Worm (Caenorhabditis elegans) whole organism, L3 larva: ENCODE results near the gene C13A10.1.

Experiments
- aly-2 ChIP-seq: fragments of 150-350 bp; optimal IDR thresholded peaks from 2 replicates; lab custom pipeline; 2014; ENCODE audit warnings: missing biosample characterization, missing genetic modification characterization
- ama-1 ChIP-seq: fragments of 150-350 bp; optimal IDR thresholded peaks from 2 replicates; lab custom pipeline; 2018
- egl-5 ChIP-seq: fragments of 150-350 bp; optimal IDR thresholded peaks from 2 replicates; lab custom pipeline; 2017; ENCODE audit warnings: missing biosample characterization, missing genetic modification reagents, missing genetic modification characterization, inconsistent platforms
- elt-3 ChIP-seq, 3 experiments: fragments of 150-350 bp in 1 of 3; sonication (generic microtip) in 2 of 3; optimal IDR thresholded peaks; 2 replicates in 2 of 3; 4 replicates in 1 of 3; lab custom pipeline; 2014 to 2017; ENCODE audit warnings: missing biosample characterization in 3 of 3, missing genetic modification characterization in 3 of 3
- mml-1 ChIP-seq: fragments of 150-350 bp; sonication (generic microtip); optimal IDR thresholded peaks from 3 replicates; lab custom pipeline; 2014; ENCODE audit warnings: missing biosample characterization, missing genetic modification characterization
- nhr-76 ChIP-seq: fragments of 150-350 bp; sonication (generic microtip); optimal IDR thresholded peaks from 5 replicates; lab custom pipeline; 2014; ENCODE audit warnings: missing biosample characterization, missing genetic modification characterization
- pqm-1 ChIP-seq: fragments of 150-350 bp; optimal IDR thresholded peaks from 2 replicates; lab custom pipeline; 2017; ENCODE audit warnings: missing biosample characterization, missing genetic modification characterization, inconsistent platforms
- skn-1 ChIP-seq: fragments of 150-350 bp; optimal IDR thresholded peaks from 2 replicates; lab custom pipeline; 2014; ENCODE audit warnings: missing biosample characterization, missing genetic modification characterization

ce11 chrII:1386478-1386877 lies 31.0 kb upstream of the C13A10.1 start, which contains the start of gene aat-7:
- TF ChIP-seq egl-5 (tag; lab: Kevin White, UChicago) (no peak), mml-1 (tag; lab: Kevin White, UChicago) (no peak), aly-2 (tag; lab: Kevin White, UChicago) (no peak), pqm-1 (peak; percentile 70), elt-3 (tag; optimal IDR thresholded peaks at IDR 0.05; lab: Kevin White, UChicago) (no peak), nhr-76 (tag; lab: Kevin White, UChicago) (no peak), skn-1 (no peak), ama-1 (lab: Kevin White, UChicago) (no peak)
